Fruit fly (Drosophila melanogaster) whole organism, embryonic: ENCODE results near the gene Ifrd1.

Source experiments
- CG1024 ChIP-seq: fragments of 200-800 bp; sonication (Bioruptor generic); IDR thresholded peaks from 2 replicates; pipeline ENCODE4 v1.3.6; 2022; ENCODE audit warnings: missing biosample characterization, missing genetic modification characterization
- CG10979 ChIP-seq: fragments of 200-800 bp; sonication (Bioruptor generic); optimal IDR thresholded peaks from 2 replicates; lab custom pipeline; 2018; ENCODE audit warnings: missing biosample characterization, mild to moderate bottlenecking, missing genetic modification characterization, moderate library complexity
- CG11723 ChIP-seq: fragments of 200-800 bp; sonication (Bioruptor generic); optimal IDR thresholded peaks from 2 replicates; lab custom pipeline; 2017; ENCODE audit warnings: missing biosample characterization, mild to moderate bottlenecking, missing genetic modification characterization
- CG12299 ChIP-seq: fragments of 200-800 bp; sonication (Bioruptor generic); optimal IDR thresholded peaks from 2 replicates; lab custom pipeline; 2018; ENCODE audit warnings: missing biosample characterization, mild to moderate bottlenecking, missing genetic modification characterization
- CG13296 ChIP-seq: fragments of 200-800 bp; sonication (Bioruptor generic); optimal IDR thresholded peaks from 3 replicates; lab custom pipeline; 2018; ENCODE audit warnings: missing biosample characterization, mild to moderate bottlenecking, missing genetic modification characterization
- CG15011 ChIP-seq: fragments of 200-800 bp; sonication (Bioruptor generic); optimal IDR thresholded peaks from 3 replicates; lab custom pipeline; 2018; ENCODE audit warnings: missing biosample characterization, mild to moderate bottlenecking, missing genetic modification characterization
- CG18764 ChIP-seq: fragments of 200-800 bp; sonication (Bioruptor generic); optimal IDR thresholded peaks from 3 replicates; lab custom pipeline; 2016; ENCODE audit warnings: missing biosample characterization, missing genetic modification characterization
- CG2129 ChIP-seq: fragments of 200-800 bp; sonication (Bioruptor generic); IDR thresholded peaks from 2 replicates; pipeline ENCODE4 v1.3.6; 2022; ENCODE audit warnings: missing biosample characterization, missing genetic modification characterization; ENCODE audit not compliant: partially characterized antibody
- CG2712 ChIP-seq: fragments of 200-800 bp; optimal IDR thresholded peaks from 3 replicates; lab custom pipeline; 2019; ENCODE audit warnings: missing biosample characterization, mild to moderate bottlenecking, missing genetic modification characterization, moderate library complexity
- CG30403 ChIP-seq: fragments of 200-800 bp; sonication (Bioruptor generic); optimal IDR thresholded peaks from 3 replicates; lab custom pipeline; 2016; ENCODE audit warnings: missing biosample characterization, missing genetic modification characterization
- CG31365 ChIP-seq: fragments of 200-800 bp; sonication (Bioruptor generic); optimal IDR thresholded peaks from 2 replicates; lab custom pipeline; 2018; ENCODE audit warnings: missing biosample characterization, mild to moderate bottlenecking, missing genetic modification characterization
- CG6683 ChIP-seq: fragments of 200-800 bp; sonication (Bioruptor generic); optimal IDR thresholded peaks from 2 replicates; lab custom pipeline; 2017; ENCODE audit warnings: missing biosample characterization, mild to moderate bottlenecking, missing genetic modification characterization, missing genetic modification reagents
- CG6765 ChIP-seq: fragments of 200-800 bp; sonication (Bioruptor generic); optimal IDR thresholded peaks from 3 replicates; lab custom pipeline; 2017; ENCODE audit warnings: missing biosample characterization, mild to moderate bottlenecking, missing genetic modification characterization
- CG7372 ChIP-seq: fragments of 200-800 bp; sonication (Bioruptor generic); IDR thresholded peaks from 2 replicates; pipeline ENCODE4 v1.3.6; 2022; ENCODE audit warnings: missing biosample characterization, missing genetic modification characterization
- CG9932 ChIP-seq: fragments of 200-800 bp; sonication (Bioruptor generic); IDR thresholded peaks from 2 replicates; pipeline ENCODE4 v1.3.6; 2022; ENCODE audit warnings: missing biosample characterization, missing genetic modification characterization
- Dfd ChIP-seq, 2 experiments: fragments of >200 bp; optimal IDR thresholded peaks; 2 replicates each; lab custom pipeline; 2017; ENCODE audit warnings: missing biosample characterization in 2 of 2, missing genetic modification characterization in 2 of 2
- Dip3 ChIP-seq: fragments of 200-800 bp; sonication (Bioruptor generic); optimal IDR thresholded peaks from 3 replicates; lab custom pipeline; 2016; ENCODE audit warnings: missing biosample characterization, missing genetic modification characterization
- Nf-YA ChIP-seq: fragments of 200-800 bp; sonication (Bioruptor generic); IDR thresholded peaks from 2 replicates; pipeline ENCODE4 v1.3.6; 2022; ENCODE audit warnings: missing biosample characterization, missing genetic modification characterization
- ab ChIP-seq: fragments of 200-800 bp; sonication (Bioruptor generic); optimal IDR thresholded peaks from 2 replicates; lab custom pipeline; 2016; ENCODE audit warnings: missing biosample characterization, missing genetic modification characterization
- bbx ChIP-seq: fragments of 200-800 bp; sonication (Bioruptor generic); IDR thresholded peaks from 2 replicates; pipeline ENCODE4 v1.3.6; 2022; ENCODE audit warnings: missing biosample characterization, missing genetic modification characterization; ENCODE audit not compliant: partially characterized antibody
- dati ChIP-seq: fragments of 200-800 bp; sonication (Bioruptor generic); IDR thresholded peaks from 2 replicates; pipeline ENCODE4 v1.3.6; 2022; ENCODE audit warnings: missing biosample characterization, missing genetic modification characterization
- dimm ChIP-seq: fragments of 200-800 bp; sonication (Bioruptor generic); IDR thresholded peaks from 2 replicates; pipeline ENCODE4 v1.3.6; 2022; ENCODE audit warnings: missing biosample characterization, missing genetic modification characterization
- fu2 ChIP-seq: fragments of 200-800 bp; sonication (Bioruptor generic); optimal IDR thresholded peaks from 2 replicates; lab custom pipeline; 2016; ENCODE audit warnings: missing biosample characterization, missing genetic modification characterization
- gce ChIP-seq: fragments of 200-800 bp; sonication (Bioruptor generic); IDR thresholded peaks from 3 replicates; pipeline ENCODE4 v1.3.6; 2022; ENCODE audit warnings: missing biosample characterization, missing genetic modification characterization
- gcm2 ChIP-seq: fragments of 200-800 bp; sonication (Bioruptor generic); optimal IDR thresholded peaks from 2 replicates; lab custom pipeline; 2016; ENCODE audit warnings: missing biosample characterization, missing genetic modification characterization
- grn ChIP-seq: fragments of 200-800 bp; sonication (Bioruptor generic); optimal IDR thresholded peaks from 3 replicates; lab custom pipeline; 2017; ENCODE audit warnings: missing biosample characterization, missing genetic modification characterization
- hbn ChIP-seq: fragments of 200-800 bp; sonication (Bioruptor generic); IDR thresholded peaks from 2 replicates; pipeline ENCODE4 v1.3.6; 2022; ENCODE audit warnings: missing biosample characterization, missing genetic modification characterization; ENCODE audit not compliant: partially characterized antibody
- hth ChIP-seq: fragments of >200 bp; optimal IDR thresholded peaks from 2 replicates; lab custom pipeline; 2017; ENCODE audit warnings: inconsistent platforms
- ind ChIP-seq: fragments of 200-800 bp; sonication (Bioruptor generic); optimal IDR thresholded peaks from 3 replicates; lab custom pipeline; 2016; ENCODE audit warnings: missing biosample characterization, missing genetic modification characterization
- jigr1 ChIP-seq: fragments of 200-800 bp; sonication (Bioruptor generic); IDR thresholded peaks from 3 replicates; pipeline ENCODE4 v1.3.6; 2022; ENCODE audit warnings: missing biosample characterization, missing genetic modification characterization
- kah ChIP-seq: fragments of 200-800 bp; sonication (Bioruptor generic); optimal IDR thresholded peaks from 2 replicates; lab custom pipeline; 2018; ENCODE audit warnings: missing biosample characterization, mild to moderate bottlenecking, missing genetic modification characterization
- ken ChIP-seq: fragments of 200-800 bp; sonication (Bioruptor generic); IDR thresholded peaks from 3 replicates; pipeline ENCODE4 v1.3.6; 2022; ENCODE audit warnings: missing biosample characterization, missing genetic modification characterization
- klu ChIP-seq: fragments of 200-800 bp; sonication (Bioruptor generic); IDR thresholded peaks from 2 replicates; pipeline ENCODE4 v1.3.6; 2022; ENCODE audit warnings: missing biosample characterization, missing genetic modification characterization
- lov ChIP-seq, 2 experiments: fragments of 200-800 bp in 1 of 2; fragments of >200 bp in 1 of 2; sonication (Bioruptor generic) in 1 of 2; IDR thresholded peaks in 1 of 2; optimal IDR thresholded peaks in 1 of 2; 2 replicates in 1 of 2; 3 replicates in 1 of 2; pipeline versions ENCODE4 v1.3.6 to Lab custom; 2017 to 2022; ENCODE audit warnings: missing biosample characterization in 1 of 2, missing genetic modification characterization in 1 of 2
- luna ChIP-seq: fragments of 200-800 bp; sonication (Bioruptor generic); optimal IDR thresholded peaks from 2 replicates; lab custom pipeline; 2016; ENCODE audit warnings: missing biosample characterization, missing genetic modification characterization
- nerfin-2 ChIP-seq: fragments of 200-800 bp; sonication (Bioruptor generic); IDR thresholded peaks from 2 replicates; pipeline ENCODE4 v1.3.6; 2022; ENCODE audit warnings: missing biosample characterization, missing genetic modification characterization; ENCODE audit not compliant: partially characterized antibody
- nom ChIP-seq: fragments of 200-800 bp; sonication (Bioruptor generic); optimal IDR thresholded peaks from 2 replicates; lab custom pipeline; 2017; ENCODE audit warnings: missing biosample characterization, missing genetic modification characterization, mild to moderate bottlenecking, moderate library complexity, missing genetic modification reagents
- phol ChIP-seq: fragments of 200-800 bp; sonication (Bioruptor generic); optimal IDR thresholded peaks from 3 replicates; lab custom pipeline; 2018; ENCODE audit warnings: missing biosample characterization, mild to moderate bottlenecking, missing genetic modification characterization, moderate library complexity
- prd ChIP-seq, 3 experiments: fragments of >200 bp in 2 of 3; fragments of 200-800 bp in 1 of 3; sonication (Bioruptor generic) in 1 of 3; optimal IDR thresholded peaks in 2 of 3; IDR thresholded peaks in 1 of 3; 2 replicates in 2 of 3; 3 replicates in 1 of 3; pipeline versions ENCODE4 v1.3.6 to Lab custom; 2017 to 2022; ENCODE audit warnings: missing biosample characterization in 1 of 3, missing genetic modification characterization in 1 of 3
- ro ChIP-seq: fragments of 200-800 bp; sonication (Bioruptor generic); IDR thresholded peaks from 2 replicates; pipeline ENCODE4 v1.3.6; 2022; ENCODE audit warnings: missing biosample characterization, missing genetic modification characterization
- run ChIP-seq: fragments of 200-800 bp; sonication (Bioruptor generic); optimal IDR thresholded peaks from 3 replicates; lab custom pipeline; 2018; ENCODE audit warnings: missing biosample characterization, mild to moderate bottlenecking, missing genetic modification characterization
- sens ChIP-seq: fragments of 200-800 bp; sonication (Bioruptor generic); peaks from one replicate; lab custom pipeline; 2016; ENCODE audit warnings: missing biosample characterization, missing genetic modification characterization
- sens-2 ChIP-seq: fragments of 200-800 bp; sonication (Bioruptor generic); IDR thresholded peaks from 2 replicates; pipeline ENCODE4 v1.3.6; 2022; ENCODE audit warnings: missing biosample characterization, missing genetic modification characterization
- slbo ChIP-seq: fragments of 200-800 bp; sonication (Bioruptor generic); IDR thresholded peaks from 2 replicates; pipeline ENCODE4 v1.3.6; 2022; ENCODE audit warnings: missing biosample characterization, missing genetic modification characterization
- slou ChIP-seq: fragments of 200-800 bp; sonication (Bioruptor generic); optimal IDR thresholded peaks from 3 replicates; lab custom pipeline; 2016; ENCODE audit warnings: missing biosample characterization, missing genetic modification characterization
- sug ChIP-seq: fragments of 200-800 bp; optimal IDR thresholded peaks from 2 replicates; lab custom pipeline; 2019; ENCODE audit warnings: missing biosample characterization, mild to moderate bottlenecking, missing genetic modification characterization, moderate library complexity
- tgo ChIP-seq: fragments of 200-800 bp; sonication (Bioruptor generic); IDR thresholded peaks from 3 replicates; pipeline ENCODE4 v1.3.6; 2022; ENCODE audit warnings: missing biosample characterization, missing genetic modification characterization
- vfl ChIP-seq: fragments of 200-800 bp; sonication (Bioruptor generic); optimal IDR thresholded peaks from 2 replicates; lab custom pipeline; 2016; ENCODE audit warnings: missing biosample characterization, missing genetic modification characterization
- zf30C ChIP-seq: fragments of 200-800 bp; sonication (Bioruptor generic); optimal IDR thresholded peaks from 3 replicates; lab custom pipeline; 2018; ENCODE audit warnings: missing biosample characterization, mild to moderate bottlenecking, missing genetic modification characterization

Ifrd1 gene

dm6 chr2L:2878859-2879258 is 4.6 kb upstream of the Ifrd1 start, which contains the start of gene RabGGTb (continued):
- TF ChIP-seq slbo (GFP tag; lab: Robert Waterston, UW): peak; percentile 86
- no peak for TF ChIP-seq lov (optimal IDR thresholded peaks at IDR 0.05; lab: Kevin White, UChicago)
- TF ChIP-seq lov (GFP tag; IDR thresholded peaks at IDR 0.05; lab: Robert Waterston, UW): 0 out of 3 replicates have a peak, but pooled peaks have one; percentile 25
- TF ChIP-seq prd (optimal IDR thresholded peaks at IDR 0.05; lab: Kevin White, UChicago): no peak
- peak; percentile 79 for TF ChIP-seq prd (GFP tag; IDR thresholded peaks at IDR 0.05; lab: Robert Waterston, UW)
- peak; percentile 50; the same call in 1 of the 2 replicates for TF ChIP-seq hbn

- TF ChIP-seq ab: no peak
- no peak for TF ChIP-seq dati (GFP tag; lab: Robert Waterston, UW)
- no peak for TF ChIP-seq zf30C
- TF ChIP-seq CG6765: peak; percentile 9
- TF ChIP-seq CG31365: peak; percentile 35
- peak; percentile 95 for TF ChIP-seq sens
- TF ChIP-seq CG10979 (tag; lab: Kevin White, UChicago): peak; percentile 65
- no peak for TF ChIP-seq dimm
- TF ChIP-seq CG12299 (tag; lab: Kevin White, UChicago): peak; percentile 62
- peak; percentile 60; the same call in 2 of the 3 replicates for TF ChIP-seq ken (GFP tag; lab: Robert Waterston, UW)
- TF ChIP-seq kah (GFP tag; lab: Kevin White, UChicago): peak; percentile 14
- no peak for TF ChIP-seq Nf-YA (GFP tag; lab: Robert Waterston, UW)
- TF ChIP-seq CG6683 (GFP tag; lab: Kevin White, UChicago): peak; percentile 39
- TF ChIP-seq ro (GFP tag; lab: Robert Waterston, UW): 0 out of 2 replicates have a peak, but pooled peaks have one; percentile 6
- peak; percentile 83 for TF ChIP-seq CG9932 (GFP tag; lab: Robert Waterston, UW)
- TF ChIP-seq hth (lab: Kevin White, UChicago): no peak
- TF ChIP-seq CG2712 (tag; lab: Kevin White, UChicago): peak; percentile 84
- peak; percentile 84 for TF ChIP-seq CG7372 (GFP tag; lab: Robert Waterston, UW)
- TF ChIP-seq bbx (GFP tag; lab: Robert Waterston, UW): no peak
- no peak for TF ChIP-seq grn
- TF ChIP-seq nerfin-2 (GFP tag; lab: Robert Waterston, UW): no peak
- peak; percentile 79 for TF ChIP-seq CG13296 (GFP tag; lab: Kevin White, UChicago)
- TF ChIP-seq slbo (GFP tag; lab: Robert Waterston, UW): peak; percentile 79
- TF ChIP-seq gcm2 (GFP tag; lab: Kevin White, UChicago): peak; percentile 58
- peak; percentile 84 for TF ChIP-seq phol (tag; lab: Kevin White, UChicago)
- TF ChIP-seq gce: no peak
- peak; percentile 56; the same call in 2 of the 3 replicates for TF ChIP-seq tgo (GFP tag; lab: Robert Waterston, UW)
- peak; percentile 76 for TF ChIP-seq klu (GFP tag; lab: Robert Waterston, UW)
- TF ChIP-seq CG30403: peak; percentile 81
- TF ChIP-seq nom (GFP tag; lab: Kevin White, UChicago): peak; percentile 32
- no peak for TF ChIP-seq jigr1 (GFP tag; lab: Robert Waterston, UW)
- TF ChIP-seq CG11723 (GFP tag; lab: Kevin White, UChicago): peak; percentile 40
- TF ChIP-seq CG15011 (GFP tag; lab: Kevin White, UChicago): peak; percentile 24
- TF ChIP-seq CG1024 (GFP tag; lab: Robert Waterston, UW): 0 out of 2 replicates have a peak, but pooled peaks have one; percentile 19
- peak; percentile 67 for TF ChIP-seq Dip3 (GFP tag; lab: Kevin White, UChicago)
- no peak for TF ChIP-seq sens-2
- TF ChIP-seq luna (GFP tag; lab: Kevin White, UChicago): peak; percentile 77
- no peak for TF ChIP-seq slou (GFP tag; lab: Kevin White, UChicago)
- no peak for TF ChIP-seq Dfd (GFP tag; optimal IDR thresholded peaks at IDR 0.05; lab: Kevin White, UChicago)
- TF ChIP-seq sug (tag; lab: Kevin White, UChicago): peak; percentile 89
- TF ChIP-seq CG2129 (GFP tag; lab: Robert Waterston, UW): no peak
- peak; percentile 66 for TF ChIP-seq fu2 (GFP tag; lab: Kevin White, UChicago)
- peak; percentile 46 for TF ChIP-seq run
- peak; percentile 57 for TF ChIP-seq CG18764 (GFP tag; lab: Kevin White, UChicago)
- peak; percentile 79 for TF ChIP-seq ind (GFP tag; lab: Kevin White, UChicago)
- TF ChIP-seq vfl: peak; percentile 63
Measured at dm6 chr2L:2878188-2878587, 3.9 kb upstream of the Ifrd1 start, which contains the start of the genes Prx6a and Sbat. Gene Prx6a, minus strand, starts transcription at chr2L:2878232. Gene Sbat, plus strand, starts transcription at chr2L:2878344.
